Fruit fly (Drosophila melanogaster) whole organism, embryonic: Measurements from ENCODE around the gene CG31223.

Experiments used
- Atf6 ChIP-seq: fragments of 200-800 bp; sonication (Bioruptor generic); IDR thresholded peaks from 2 replicates; pipeline ENCODE4 v1.3.6; 2022; ENCODE audit warnings: missing biosample characterization, missing genetic modification characterization
- C15 ChIP-seq: fragments of 200-800 bp; sonication (Bioruptor generic); IDR thresholded peaks from 3 replicates; pipeline ENCODE4 v1.3.6; 2022; ENCODE audit warnings: missing biosample characterization, missing genetic modification characterization
- CG10565 ChIP-seq: fragments of 200-800 bp; sonication (Bioruptor generic); optimal IDR thresholded peaks from 3 replicates; lab custom pipeline; 2016; ENCODE audit warnings: missing biosample characterization, mild to moderate bottlenecking, missing genetic modification characterization
- CG11247 ChIP-seq: fragments of 200-800 bp; sonication (Bioruptor generic); IDR thresholded peaks from 2 replicates; pipeline ENCODE4 v1.3.6; 2022; ENCODE audit warnings: missing biosample characterization, missing genetic modification characterization
- CG12071 ChIP-seq: fragments of 200-800 bp; sonication (Bioruptor generic); optimal IDR thresholded peaks from 3 replicates; lab custom pipeline; 2018; ENCODE audit warnings: missing biosample characterization, mild to moderate bottlenecking, missing genetic modification characterization
- CG13123 ChIP-seq: fragments of 200-800 bp; sonication (Bioruptor generic); optimal IDR thresholded peaks from 2 replicates; lab custom pipeline; 2016; ENCODE audit warnings: missing biosample characterization, missing genetic modification characterization
- CG13287 ChIP-seq: fragments of 200-800 bp; sonication (Bioruptor generic); IDR thresholded peaks from 2 replicates; pipeline ENCODE4 v1.3.6; 2022; ENCODE audit warnings: missing biosample characterization, missing genetic modification characterization; ENCODE audit not compliant: partially characterized antibody
- CG14050 ChIP-seq: fragments of 200-800 bp; sonication (Bioruptor generic); IDR thresholded peaks from 3 replicates; pipeline ENCODE4 v1.3.6; 2022; ENCODE audit warnings: missing biosample characterization, missing genetic modification characterization
- CG15514 ChIP-seq: fragments of 200-800 bp; sonication (Bioruptor generic); optimal IDR thresholded peaks from 3 replicates; lab custom pipeline; 2017; ENCODE audit warnings: missing biosample characterization, missing genetic modification characterization, mild to moderate bottlenecking, moderate library complexity, missing genetic modification reagents
- CG1603 ChIP-seq: fragments of 200-800 bp; sonication (Bioruptor generic); optimal IDR thresholded peaks from 2 replicates; lab custom pipeline; 2019; ENCODE audit warnings: missing biosample characterization, mild to moderate bottlenecking, missing genetic modification characterization, moderate library complexity
- CG1647 ChIP-seq: fragments of 200-800 bp; sonication (Bioruptor generic); optimal IDR thresholded peaks from 3 replicates; lab custom pipeline; 2016; ENCODE audit warnings: missing biosample characterization, missing genetic modification characterization
- CG17186 ChIP-seq: fragments of 200-800 bp; sonication (Bioruptor generic); optimal IDR thresholded peaks from 3 replicates; lab custom pipeline; 2017; ENCODE audit warnings: missing biosample characterization, missing genetic modification reagents, missing genetic modification characterization
- CG18011 ChIP-seq: fragments of 200-800 bp; sonication (Bioruptor generic); optimal IDR thresholded peaks from 2 replicates; lab custom pipeline; 2017; ENCODE audit warnings: missing biosample characterization, missing genetic modification characterization, mild to moderate bottlenecking, moderate library complexity, missing genotype
- CG18764 ChIP-seq: fragments of 200-800 bp; sonication (Bioruptor generic); optimal IDR thresholded peaks from 3 replicates; lab custom pipeline; 2016; ENCODE audit warnings: missing biosample characterization, missing genetic modification characterization
- CG31365 ChIP-seq: fragments of 200-800 bp; sonication (Bioruptor generic); optimal IDR thresholded peaks from 2 replicates; lab custom pipeline; 2018; ENCODE audit warnings: missing biosample characterization, mild to moderate bottlenecking, missing genetic modification characterization
- CG3163 ChIP-seq: fragments of 200-800 bp; sonication (Bioruptor generic); optimal IDR thresholded peaks from 3 replicates; lab custom pipeline; 2016; ENCODE audit warnings: missing biosample characterization, missing genetic modification characterization
- CG6254 ChIP-seq: fragments of 200-800 bp; sonication (Bioruptor generic); optimal IDR thresholded peaks from 3 replicates; lab custom pipeline; 2017; ENCODE audit warnings: mild to moderate bottlenecking, missing biosample characterization, missing genetic modification reagents, missing genetic modification characterization
- CG6791 ChIP-seq: fragments of 200-800 bp; sonication (Bioruptor generic); IDR thresholded peaks from 3 replicates; pipeline ENCODE4 v1.3.6; 2022; ENCODE audit warnings: missing biosample characterization, missing genetic modification characterization; ENCODE audit not compliant: partially characterized antibody
- CG7372 ChIP-seq: fragments of 200-800 bp; sonication (Bioruptor generic); IDR thresholded peaks from 2 replicates; pipeline ENCODE4 v1.3.6; 2022; ENCODE audit warnings: missing biosample characterization, missing genetic modification characterization
- CG8924 ChIP-seq: fragments of 200-800 bp; optimal IDR thresholded peaks from 3 replicates; lab custom pipeline; 2019; ENCODE audit warnings: missing biosample characterization, mild to moderate bottlenecking, missing genetic modification characterization, moderate library complexity
- CG8944 ChIP-seq: fragments of 200-800 bp; sonication (Bioruptor generic); optimal IDR thresholded peaks from 3 replicates; lab custom pipeline; 2016; ENCODE audit warnings: missing biosample characterization, missing genetic modification characterization
- CkIIα-i1 ChIP-seq: fragments of 200-800 bp; sonication (Bioruptor generic); IDR thresholded peaks from 2 replicates; pipeline ENCODE4 v1.3.6; 2022; ENCODE audit warnings: missing biosample characterization, missing genetic modification characterization
- D19B ChIP-seq: fragments of 200-800 bp; sonication (Bioruptor generic); optimal IDR thresholded peaks from 2 replicates; lab custom pipeline; 2017; ENCODE audit warnings: missing biosample characterization, mild to moderate bottlenecking, missing genetic modification characterization
- Ets65A ChIP-seq: fragments of 200-800 bp; sonication (Bioruptor generic); peaks from one replicate; lab custom pipeline; 2016; ENCODE audit warnings: missing biosample characterization, missing genetic modification characterization
- Jarid2 ChIP-seq: fragments of 200-800 bp; sonication (Bioruptor generic); optimal IDR thresholded peaks from 3 replicates; lab custom pipeline; 2017; ENCODE audit warnings: mild to moderate bottlenecking, missing biosample characterization, missing genetic modification reagents, missing genetic modification characterization
- MBD-R2 ChIP-seq: fragments of 200-800 bp; sonication (Bioruptor generic); IDR thresholded peaks from 2 replicates; pipeline ENCODE4 v1.3.6; 2022; ENCODE audit warnings: missing biosample characterization, missing genetic modification characterization
- MTF-1 ChIP-seq: fragments of 200-800 bp; sonication (Bioruptor generic); optimal IDR thresholded peaks from 2 replicates; lab custom pipeline; 2018; ENCODE audit warnings: missing biosample characterization, mild to moderate bottlenecking, missing genetic modification characterization, borderline replicate concordance
- NC2α ChIP-seq: fragments of 200-800 bp; sonication (Bioruptor generic); optimal IDR thresholded peaks from 2 replicates; lab custom pipeline; 2016; ENCODE audit warnings: missing biosample characterization, missing genetic modification characterization
- Nf-YC ChIP-seq: fragments of 200-800 bp; optimal IDR thresholded peaks from 3 replicates; lab custom pipeline; 2019; ENCODE audit warnings: missing biosample characterization, mild to moderate bottlenecking, missing genetic modification characterization, moderate library complexity
- YL-1 ChIP-seq: fragments of 200-800 bp; sonication (Bioruptor generic); optimal IDR thresholded peaks from 3 replicates; lab custom pipeline; 2017; ENCODE audit warnings: missing biosample characterization, mild to moderate bottlenecking, missing genetic modification characterization
- abd-A ChIP-seq: fragments of 200-800 bp; sonication (Bioruptor generic); optimal IDR thresholded peaks from 3 replicates; lab custom pipeline; 2019; ENCODE audit warnings: missing biosample characterization, mild to moderate bottlenecking, missing genetic modification characterization, moderate library complexity
- ash1 ChIP-seq: fragments of 200-800 bp; sonication (Bioruptor generic); optimal IDR thresholded peaks from 2 replicates; lab custom pipeline; 2018; ENCODE audit warnings: missing biosample characterization, mild to moderate bottlenecking, missing genetic modification characterization
- cg ChIP-seq: fragments of 200-800 bp; sonication (Bioruptor generic); optimal IDR thresholded peaks from 3 replicates; lab custom pipeline; 2019; ENCODE audit warnings: missing biosample characterization, mild to moderate bottlenecking, missing genetic modification characterization, moderate library complexity
- ci ChIP-seq: fragments of 200-800 bp; sonication (Bioruptor generic); IDR thresholded peaks from 3 replicates; pipeline ENCODE4 v1.3.6; 2022; ENCODE audit warnings: missing biosample characterization, missing genetic modification characterization
- corto ChIP-seq: fragments of 200-800 bp; sonication (Bioruptor generic); optimal IDR thresholded peaks from 2 replicates; lab custom pipeline; 2016; ENCODE audit warnings: missing biosample characterization, mild to moderate bottlenecking, missing genetic modification characterization, moderate library complexity
- dan ChIP-seq: fragments of 200-800 bp; sonication (Bioruptor generic); IDR thresholded peaks from 2 replicates; pipeline ENCODE4 v1.3.6; 2022; ENCODE audit warnings: missing biosample characterization, missing genetic modification characterization
- dmrt99B ChIP-seq: fragments of 200-800 bp; sonication (Bioruptor generic); optimal IDR thresholded peaks from 2 replicates; lab custom pipeline; 2018; ENCODE audit warnings: missing biosample characterization, mild to moderate bottlenecking, missing genetic modification characterization, moderate library complexity
- ems ChIP-seq: fragments of 200-800 bp; sonication (Bioruptor generic); optimal IDR thresholded peaks from 3 replicates; lab custom pipeline; 2016; ENCODE audit warnings: missing biosample characterization, missing genetic modification characterization
- fd96Cb ChIP-seq: fragments of 200-800 bp; sonication (Bioruptor generic); optimal IDR thresholded peaks from 2 replicates; lab custom pipeline; 2018; ENCODE audit warnings: missing biosample characterization, mild to moderate bottlenecking, missing genetic modification characterization, moderate library complexity
- gsb ChIP-seq: fragments of 200-800 bp; sonication (Bioruptor generic); IDR thresholded peaks from 2 replicates; pipeline ENCODE4 v1.3.6; 2022; ENCODE audit warnings: missing biosample characterization, missing genetic modification characterization
- gsb-n ChIP-seq: fragments of 200-800 bp; sonication (Bioruptor generic); optimal IDR thresholded peaks from 3 replicates; lab custom pipeline; 2018; ENCODE audit warnings: missing biosample characterization, mild to moderate bottlenecking, missing genetic modification characterization
- hkb ChIP-seq, 2 experiments: fragments of 200-800 bp in 1 of 2; fragments of >200 bp in 1 of 2; sonication (Bioruptor generic) in 1 of 2; IDR thresholded peaks in 1 of 2; optimal IDR thresholded peaks in 1 of 2; 2 replicates each; pipeline versions ENCODE4 v1.3.6 to Lab custom; 2017 to 2022; ENCODE audit warnings: missing biosample characterization in 1 of 2, missing genetic modification characterization in 1 of 2
- kni ChIP-seq: fragments of 200-800 bp; sonication (Bioruptor generic); optimal IDR thresholded peaks from 3 replicates; lab custom pipeline; 2017; ENCODE audit warnings: mild to moderate bottlenecking, missing biosample characterization, missing genetic modification reagents, missing genetic modification characterization
- onecut ChIP-seq: fragments of 200-800 bp; sonication (Bioruptor generic); IDR thresholded peaks from 2 replicates; pipeline ENCODE4 v1.3.6; 2022; ENCODE audit warnings: missing biosample characterization, missing genetic modification characterization
- org-1 ChIP-seq: fragments of 200-800 bp; sonication (Bioruptor generic); optimal IDR thresholded peaks from 2 replicates; lab custom pipeline; 2017; ENCODE audit warnings: missing biosample characterization, missing genetic modification characterization
- row ChIP-seq: fragments of 200-800 bp; sonication (Bioruptor generic); IDR thresholded peaks from 3 replicates; pipeline ENCODE4 v1.3.6; 2022; ENCODE audit warnings: missing biosample characterization, missing genetic modification characterization
- sc ChIP-seq, 3 experiments: fragments of >200 bp in 2 of 3; fragments of 200-800 bp in 1 of 3; sonication (Bioruptor generic) in 1 of 3; optimal IDR thresholded peaks; 2 replicates in 2 of 3; 3 replicates in 1 of 3; lab custom pipeline; 2017; ENCODE audit warnings: mild to moderate bottlenecking in 1 of 3, missing biosample characterization in 1 of 3, missing genetic modification characterization in 1 of 3, missing genetic modification reagents in 1 of 3
- tgo ChIP-seq: fragments of 200-800 bp; sonication (Bioruptor generic); IDR thresholded peaks from 3 replicates; pipeline ENCODE4 v1.3.6; 2022; ENCODE audit warnings: missing biosample characterization, missing genetic modification characterization
- zen ChIP-seq: fragments of 200-800 bp; sonication (Bioruptor generic); optimal IDR thresholded peaks from 3 replicates; lab custom pipeline; 2018; ENCODE audit warnings: missing biosample characterization, mild to moderate bottlenecking, missing genetic modification characterization, moderate library complexity

CG31223 gene

DNA sequence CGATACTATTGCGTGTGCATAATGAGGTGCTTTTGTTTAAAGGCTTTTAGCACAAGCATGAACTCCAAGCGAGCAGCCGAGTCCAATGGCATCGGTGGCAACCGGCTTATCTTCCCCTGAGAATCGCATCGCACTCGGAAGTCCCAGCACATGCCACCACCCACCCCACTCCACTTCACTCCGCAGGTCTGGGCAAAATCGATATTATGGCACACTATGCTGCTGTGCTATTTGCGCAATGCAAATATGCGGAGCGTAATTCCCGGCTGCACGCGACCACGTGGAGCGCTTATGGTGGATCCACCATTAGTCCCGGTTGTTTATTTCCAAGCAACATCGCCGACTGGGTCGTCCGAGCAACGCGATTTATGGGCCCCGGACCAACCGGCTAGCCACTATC is 12.7 kb upstream of the CG31223 start (continued):
- no peak for TF ChIP-seq org-1 (GFP tag; lab: Kevin White, UChicago)
- no peak for TF ChIP-seq CG3163
- no peak for TF ChIP-seq CG13123
- TF ChIP-seq CG6791 (GFP tag; lab: Robert Waterston, UW), result 0 out of 3 replicates have a peak, but pooled peaks have one; percentile 7
- no peak for TF ChIP-seq CG1603 (tag; lab: Kevin White, UChicago)
- peak; percentile 98 for TF ChIP-seq onecut (GFP tag; lab: Robert Waterston, UW)
- TF ChIP-seq Atf6 (GFP tag; lab: Robert Waterston, UW), result no peak
- TF ChIP-seq fd96Cb, result no peak
- TF ChIP-seq zen (tag; lab: Kevin White, UChicago), result no peak
- no peak for TF ChIP-seq CG6254 (GFP tag; lab: Kevin White, UChicago)
- TF ChIP-seq CG8944 (GFP tag; lab: Kevin White, UChicago), result no peak
- no peak for TF ChIP-seq ash1
- TF ChIP-seq CG8924 (tag; lab: Kevin White, UChicago), result no peak
- TF ChIP-seq dan (GFP tag; lab: Robert Waterston, UW), result no peak

DNA sequence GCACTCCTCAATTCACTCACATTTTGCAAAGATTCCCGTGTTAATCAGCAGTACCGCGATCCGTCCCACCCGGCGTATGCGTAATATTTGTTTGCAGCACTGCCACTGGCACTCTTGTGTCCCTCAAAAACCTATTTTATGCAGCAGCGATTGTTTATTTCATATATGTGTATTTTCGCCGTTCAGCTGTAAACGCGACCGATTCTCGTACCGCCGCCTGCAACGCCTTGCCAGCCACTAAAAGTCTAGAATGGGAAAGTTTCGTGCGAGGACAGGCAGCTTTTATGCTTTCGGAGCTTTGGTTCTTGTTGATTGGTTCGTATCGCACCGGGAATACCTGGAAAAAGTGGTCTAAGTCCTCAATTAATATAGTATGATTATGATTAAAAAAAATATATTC is 12.2 kb upstream of the CG31223 start, which contains the start of gene CG17270:
CG17270 (minus strand) TSS at position 241 of the 400 bp plus-strand sequence.
- TF ChIP-seq CG17186 (GFP tag; lab: Kevin White, UChicago) (no peak), Nf-YC (tag; lab: Kevin White, UChicago) (peak; percentile 18), tgo (no peak), sc (optimal IDR thresholded peaks at IDR 0.05; lab: Kevin White, UChicago) (no peak), sc (GFP tag; optimal IDR thresholded peaks at IDR 0.05; lab: Kevin White, UChicago) (no peak), D19B (peak; percentile 68), Atf6 (GFP tag; lab: Robert Waterston, UW) (no peak), Jarid2 (GFP tag; lab: Kevin White, UChicago) (peak; percentile 57), corto (no peak), CG14050 (GFP tag; lab: Robert Waterston, UW) (no peak), CG18764 (no peak), CG12071 (GFP tag; lab: Kevin White, UChicago) (no peak), CG18011 (no peak), NC2α (GFP tag; lab: Kevin White, UChicago) (no peak), MTF-1 (GFP tag; lab: Kevin White, UChicago) (no peak), YL-1 (GFP tag; lab: Kevin White, UChicago) (no peak), cg (GFP tag; lab: Kevin White, UChicago) (no peak), CkIIα-i1 (GFP tag; lab: Robert Waterston, UW) (no peak), CG10565 (no peak), Ets65A (GFP tag; lab: Kevin White, UChicago) (peak; percentile 4), ash1 (no peak), CG11247 (GFP tag; lab: Robert Waterston, UW) (0 out of 2 replicates have a peak, but pooled peaks have one; percentile 8), C15 (GFP tag; lab: Robert Waterston, UW) (no peak), hkb (optimal IDR thresholded peaks at IDR 0.05; lab: Kevin White, UChicago) (no peak), hkb (GFP tag; IDR thresholded peaks at IDR 0.05; lab: Robert Waterston, UW) (0 out of 2 replicates have a peak, but pooled peaks have one; percentile 14), gsb-n (no peak), ems (no peak), CG1647 (GFP tag; lab: Kevin White, UChicago) (no peak), CG15514 (peak; percentile 32), dmrt99B (tag; lab: Kevin White, UChicago) (no peak), MBD-R2 (GFP tag; lab: Robert Waterston, UW) (no peak), CG13287 (no peak), row (GFP tag; lab: Robert Waterston, UW) (peak; percentile 50; the same call in 1 of the 3 replicates), CG7372 (GFP tag; lab: Robert Waterston, UW) (peak; percentile 75), ci (GFP tag; lab: Robert Waterston, UW) (0 out of 3 replicates have a peak, but pooled peaks have one; percentile 17), CG31365 (tag; lab: Kevin White, UChicago) (no peak), gsb (GFP tag; lab: Robert Waterston, UW) (0 out of 2 replicates have a peak, but pooled peaks have one; percentile 32), abd-A (no peak), kni (no peak)
